Fruit fly (Drosophila melanogaster) whole organism: ENCODE results near the gene drpr.

Experiments used
- CG8478 ChIP-seq: fragments of >200 bp; optimal IDR thresholded peaks from 2 replicates; lab custom pipeline; 2018; ENCODE audit warnings: inconsistent platforms
- Dll ChIP-seq: fragments of >200 bp; optimal IDR thresholded peaks from 2 replicates; lab custom pipeline; 2017
- EcR ChIP-seq, 2 experiments: fragments of >200 bp; optimal IDR thresholded peaks; 2 replicates each; lab custom pipeline; 2017; ENCODE audit warnings: missing biosample characterization in 2 of 2, missing genetic modification characterization in 2 of 2, missing genetic modification reagents in 2 of 2
- pan ChIP-seq: fragments of >200 bp; optimal IDR thresholded peaks from 2 replicates; lab custom pipeline; 2017
- usp ChIP-seq: fragments of >200 bp; optimal IDR thresholded peaks from 2 replicates; lab custom pipeline; 2017; ENCODE audit warnings: missing biosample characterization, missing genetic modification characterization, mixed read lengths

- TF ChIP-seq pan (lab: Kevin White, UChicago) (no peak), usp (GFP tag; lab: Kevin White, UChicago) (no peak), EcR (GFP tag; optimal IDR thresholded peaks at IDR 0.05; lab: Kevin White, UChicago) (no peak), CG8478 (no peak), Dll (no peak)
Measured at dm6 chr3L:1694317-1694716, 36.6 kb downstream of the drpr start, which contains the start of gene CG12011.
